Worm (Caenorhabditis elegans) whole organism, young adult: ENCODE measurements around the gene phyh-1.

Source experiments
- B0035.1 ChIP-seq: sonication (generic microtip); optimal IDR thresholded peaks from 2 replicates; lab custom pipeline; 2016; ENCODE audit warnings: missing genetic modification characterization, mild to moderate bottlenecking, missing compliant biosample characterization, missing genotype, missing genetic modification reagents
- B0336.3 ChIP-seq: fragments of 200-800 bp; sonication (Bioruptor generic); IDR thresholded peaks from 2 replicates; pipeline ENCODE4 v1.3.6; 2022; ENCODE audit warnings: missing genetic modification characterization, missing compliant biosample characterization
- C17E4.6 ChIP-seq: fragments of 200-800 bp; sonication (Bioruptor generic); IDR thresholded peaks from 2 replicates; pipeline ENCODE4 v1.3.6; 2022; ENCODE audit warnings: missing genetic modification reagents, missing genetic modification characterization, missing compliant biosample characterization
- F37B4.10 ChIP-seq: fragments of 200-800 bp; sonication (Bioruptor generic); IDR thresholded peaks from 2 replicates; pipeline ENCODE4 v1.3.6; 2022; ENCODE audit warnings: missing genetic modification characterization, missing compliant biosample characterization
- F39B2.1 ChIP-seq: fragments of 200-800 bp; sonication (Bioruptor generic); IDR thresholded peaks from 2 replicates; pipeline ENCODE4 v1.3.6; 2022; ENCODE audit warnings: missing genetic modification reagents, missing genetic modification characterization, missing compliant biosample characterization
- F52B5.7 ChIP-seq: sonication (generic microtip); optimal IDR thresholded peaks from 2 replicates; lab custom pipeline; 2016; ENCODE audit warnings: mild to moderate bottlenecking, missing genetic modification characterization, missing compliant biosample characterization
- F57C9.4 ChIP-seq: sonication (generic microtip); optimal IDR thresholded peaks from 2 replicates; lab custom pipeline; 2017; ENCODE audit warnings: mild to moderate bottlenecking, missing genetic modification characterization, missing compliant biosample characterization
- Y56A3A.18 ChIP-seq: fragments of 200-800 bp; sonication (Bioruptor generic); IDR thresholded peaks from 2 replicates; pipeline ENCODE4 v1.3.6; 2022; ENCODE audit warnings: missing genetic modification reagents, missing genetic modification characterization, missing compliant biosample characterization
- Y67H2A.10 ChIP-seq: fragments of 200-800 bp; sonication (Bioruptor generic); conservative IDR thresholded peaks from 2 replicates; pipeline ENCODE4 v1.3.6; 2022; ENCODE audit warnings: missing genetic modification reagents, missing genetic modification characterization, missing compliant biosample characterization
- Y95B8A.8 ChIP-seq: fragments of 200-800 bp; sonication (Bioruptor generic); IDR thresholded peaks from 2 replicates; pipeline ENCODE4 v1.3.6; 2022; ENCODE audit warnings: missing genetic modification reagents, missing genetic modification characterization, missing compliant biosample characterization
- aptf-2 ChIP-seq: fragments of 200-800 bp; sonication (Bioruptor generic); conservative IDR thresholded peaks from 2 replicates; pipeline ENCODE4 v1.3.6; 2022; ENCODE audit warnings: missing genetic modification reagents, missing genetic modification characterization, missing compliant biosample characterization
- atf-7 ChIP-seq: sonication (generic microtip); optimal IDR thresholded peaks from 2 replicates; lab custom pipeline; 2017; ENCODE audit warnings: mild to moderate bottlenecking, missing genetic modification characterization, missing compliant biosample characterization
- athp-1 ChIP-seq: sonication (generic microtip); optimal IDR thresholded peaks from 2 replicates; lab custom pipeline; 2017; ENCODE audit warnings: mild to moderate bottlenecking, missing genetic modification characterization, missing compliant biosample characterization
- ccch-3 ChIP-seq: fragments of 200-800 bp; sonication (Bioruptor generic); optimal IDR thresholded peaks from 2 replicates; lab custom pipeline; 2018; ENCODE audit warnings: mild to moderate bottlenecking, missing genetic modification characterization, missing compliant biosample characterization
- cebp-2 ChIP-seq: fragments of 200-800 bp; sonication (Bioruptor generic); IDR thresholded peaks from 2 replicates; pipeline ENCODE4 v1.3.6; 2022; ENCODE audit warnings: missing genetic modification characterization, missing compliant biosample characterization
- ceh-40 ChIP-seq: fragments of 200-800 bp; sonication (Bioruptor generic); IDR thresholded peaks from 2 replicates; pipeline ENCODE4 v1.3.6; 2022; ENCODE audit warnings: missing genetic modification characterization, missing compliant biosample characterization
- chd-7 ChIP-seq: sonication (generic microtip); optimal IDR thresholded peaks from 2 replicates; lab custom pipeline; 2016; ENCODE audit warnings: mild to moderate bottlenecking, missing genetic modification characterization, moderate library complexity, missing compliant biosample characterization
- die-1 ChIP-seq: sonication (generic microtip); optimal IDR thresholded peaks from 2 replicates; lab custom pipeline; 2016; ENCODE audit warnings: missing genotype, mild to moderate bottlenecking, missing genetic modification characterization, missing compliant biosample characterization
- dpl-1 ChIP-seq: fragments of 150-350 bp; optimal IDR thresholded peaks from 2 replicates; lab custom pipeline; 2014; ENCODE audit warnings: missing biosample characterization, missing genetic modification reagents, missing genetic modification characterization
- efl-1 ChIP-seq: fragments of 150-350 bp; optimal IDR thresholded peaks from 2 replicates; lab custom pipeline; 2014; ENCODE audit warnings: missing biosample characterization, missing genetic modification reagents, missing genetic modification characterization
- egl-18 ChIP-seq: fragments of 200-800 bp; sonication (Bioruptor generic); IDR thresholded peaks from 2 replicates; pipeline ENCODE4 v1.3.6; 2022; ENCODE audit warnings: missing genetic modification reagents, missing genetic modification characterization, missing compliant biosample characterization
- ets-4 ChIP-seq: fragments of 200-800 bp; sonication (Bioruptor generic); optimal IDR thresholded peaks from 2 replicates; lab custom pipeline; 2018; ENCODE audit warnings: mild to moderate bottlenecking, missing genetic modification characterization, missing compliant biosample characterization
- hlh-12 ChIP-seq: sonication (generic microtip); optimal IDR thresholded peaks from 2 replicates; lab custom pipeline; 2016; ENCODE audit warnings: missing genetic modification characterization, missing compliant biosample characterization
- hmg-20 ChIP-seq: fragments of 200-800 bp; sonication (Bioruptor generic); IDR thresholded peaks from 2 replicates; pipeline ENCODE4 v1.3.6; 2022; ENCODE audit warnings: missing genetic modification reagents, missing genetic modification characterization, missing compliant biosample characterization
- hsf-1 ChIP-seq: fragments of 200-800 bp; sonication (Bioruptor generic); IDR thresholded peaks from 2 replicates; pipeline ENCODE4 v1.3.6; 2022; ENCODE audit warnings: missing genetic modification reagents, missing genetic modification characterization, missing compliant biosample characterization
- lag-1 ChIP-seq: fragments of 200-800 bp; sonication (Bioruptor generic); IDR thresholded peaks from 2 replicates; pipeline ENCODE4 v1.3.6; 2022; ENCODE audit warnings: missing genetic modification reagents, missing genetic modification characterization, missing compliant biosample characterization
- let-526 ChIP-seq: fragments of 200-800 bp; sonication (Bioruptor generic); IDR thresholded peaks from 2 replicates; pipeline ENCODE4 v1.3.6; 2022; ENCODE audit warnings: missing genetic modification reagents, missing genetic modification characterization, missing compliant biosample characterization
- let-607 ChIP-seq, 2 experiments: fragments of 200-800 bp in 1 of 2; sonication (Bioruptor generic) in 1 of 2; sonication (generic microtip) in 1 of 2; optimal IDR thresholded peaks; 2 replicates each; lab custom pipeline; 2016 to 2018; ENCODE audit warnings: mild to moderate bottlenecking in 2 of 2, missing compliant biosample characterization in 2 of 2, missing genetic modification characterization in 2 of 2, moderate library complexity in 2 of 2, missing genotype in 1 of 2
- lin-26 ChIP-seq: fragments of 200-800 bp; sonication (Bioruptor generic); IDR thresholded peaks from 2 replicates; pipeline ENCODE4 v1.3.6; 2022; ENCODE audit warnings: missing genetic modification reagents, missing genetic modification characterization, missing compliant biosample characterization
- lin-40 ChIP-seq: sonication (generic microtip); optimal IDR thresholded peaks from 2 replicates; lab custom pipeline; 2016; ENCODE audit warnings: missing genetic modification characterization, mild to moderate bottlenecking, missing compliant biosample characterization, missing genotype, missing genetic modification reagents
- lin-54 ChIP-seq: fragments of 200-800 bp; sonication (Bioruptor generic); optimal IDR thresholded peaks from 2 replicates; lab custom pipeline; 2018; ENCODE audit warnings: mild to moderate bottlenecking, missing genetic modification characterization, missing compliant biosample characterization
- lsl-1 ChIP-seq: fragments of 200-800 bp; sonication (Bioruptor generic); optimal IDR thresholded peaks from 2 replicates; lab custom pipeline; 2018; ENCODE audit warnings: mild to moderate bottlenecking, missing genetic modification characterization, moderate library complexity, missing compliant biosample characterization
- lsy-27 ChIP-seq: sonication (generic microtip); optimal IDR thresholded peaks from 2 replicates; lab custom pipeline; 2017; ENCODE audit warnings: missing genetic modification characterization, mild to moderate bottlenecking, missing compliant biosample characterization, antibody characterized with exemption, missing genotype, borderline replicate concordance; ENCODE audit not compliant: insufficient read depth
- madf-10 ChIP-seq: sonication (generic microtip); optimal IDR thresholded peaks from 2 replicates; lab custom pipeline; 2016; ENCODE audit warnings: mild to moderate bottlenecking, missing genetic modification characterization, missing compliant biosample characterization
- mel-28 ChIP-seq: sonication (generic microtip); optimal IDR thresholded peaks from 2 replicates; lab custom pipeline; 2016; ENCODE audit warnings: borderline replicate concordance, mild to moderate bottlenecking, missing genetic modification characterization, missing compliant biosample characterization
- mes-4 ChIP-seq: sonication (generic microtip); optimal IDR thresholded peaks from 2 replicates; lab custom pipeline; 2016; ENCODE audit warnings: missing genotype, missing genetic modification characterization, missing compliant biosample characterization
- nfya-1 ChIP-seq: sonication (generic microtip); optimal IDR thresholded peaks from 2 replicates; lab custom pipeline; 2017; ENCODE audit warnings: antibody characterized with exemption, missing compliant biosample characterization, missing genetic modification characterization, borderline replicate concordance; ENCODE audit not compliant: insufficient read depth
- nfyb-1 ChIP-seq: fragments of 200-800 bp; sonication (Bioruptor generic); IDR thresholded peaks from 2 replicates; pipeline ENCODE4 v1.3.6; 2022; ENCODE audit warnings: missing genetic modification reagents, missing genetic modification characterization, missing compliant biosample characterization
- rcor-1 ChIP-seq: fragments of 200-800 bp; sonication (Bioruptor generic); IDR thresholded peaks from 2 replicates; pipeline ENCODE4 v1.3.6; 2022; ENCODE audit warnings: missing genetic modification reagents, missing genetic modification characterization, missing compliant biosample characterization
- repo-1 ChIP-seq: sonication (generic microtip); optimal IDR thresholded peaks from 2 replicates; lab custom pipeline; 2017; ENCODE audit warnings: mild to moderate bottlenecking, missing genetic modification characterization, missing compliant biosample characterization
- snpc-4 ChIP-seq, 5 experiments: fragments of 150-350 bp in 1 of 5; sonication (generic microtip) in 4 of 5; optimal IDR thresholded peaks; 2 replicates each; lab custom pipeline; 2014 to 2018; ENCODE audit warnings: missing genetic modification characterization in 5 of 5, missing biosample characterization in 3 of 5, antibody characterized with exemption in 2 of 5, mild to moderate bottlenecking in 2 of 5, missing compliant biosample characterization in 2 of 5, missing genotype in 2 of 5, moderate library complexity in 2 of 5, missing genetic modification reagents in 1 of 5
- tlf-1 ChIP-seq: fragments of 200-800 bp; sonication (Bioruptor generic); optimal IDR thresholded peaks from 2 replicates; lab custom pipeline; 2018; ENCODE audit warnings: mild to moderate bottlenecking, missing genetic modification characterization, missing compliant biosample characterization
- unc-130 ChIP-seq: sonication (generic microtip); optimal IDR thresholded peaks from 2 replicates; lab custom pipeline; 2016; ENCODE audit warnings: missing genetic modification reagents, missing genetic modification characterization, missing compliant biosample characterization
- ztf-28 ChIP-seq: fragments of 200-800 bp; sonication (Bioruptor generic); IDR thresholded peaks from 2 replicates; pipeline ENCODE4 v1.3.6; 2022; ENCODE audit warnings: missing genetic modification reagents, missing genetic modification characterization, missing compliant biosample characterization
- ztf-6 ChIP-seq: fragments of 200-800 bp; sonication (Bioruptor generic); IDR thresholded peaks from 2 replicates; pipeline ENCODE4 v1.3.6; 2022; ENCODE audit warnings: missing genetic modification reagents, missing genetic modification characterization, missing compliant biosample characterization

phyh-1 gene

DNA sequence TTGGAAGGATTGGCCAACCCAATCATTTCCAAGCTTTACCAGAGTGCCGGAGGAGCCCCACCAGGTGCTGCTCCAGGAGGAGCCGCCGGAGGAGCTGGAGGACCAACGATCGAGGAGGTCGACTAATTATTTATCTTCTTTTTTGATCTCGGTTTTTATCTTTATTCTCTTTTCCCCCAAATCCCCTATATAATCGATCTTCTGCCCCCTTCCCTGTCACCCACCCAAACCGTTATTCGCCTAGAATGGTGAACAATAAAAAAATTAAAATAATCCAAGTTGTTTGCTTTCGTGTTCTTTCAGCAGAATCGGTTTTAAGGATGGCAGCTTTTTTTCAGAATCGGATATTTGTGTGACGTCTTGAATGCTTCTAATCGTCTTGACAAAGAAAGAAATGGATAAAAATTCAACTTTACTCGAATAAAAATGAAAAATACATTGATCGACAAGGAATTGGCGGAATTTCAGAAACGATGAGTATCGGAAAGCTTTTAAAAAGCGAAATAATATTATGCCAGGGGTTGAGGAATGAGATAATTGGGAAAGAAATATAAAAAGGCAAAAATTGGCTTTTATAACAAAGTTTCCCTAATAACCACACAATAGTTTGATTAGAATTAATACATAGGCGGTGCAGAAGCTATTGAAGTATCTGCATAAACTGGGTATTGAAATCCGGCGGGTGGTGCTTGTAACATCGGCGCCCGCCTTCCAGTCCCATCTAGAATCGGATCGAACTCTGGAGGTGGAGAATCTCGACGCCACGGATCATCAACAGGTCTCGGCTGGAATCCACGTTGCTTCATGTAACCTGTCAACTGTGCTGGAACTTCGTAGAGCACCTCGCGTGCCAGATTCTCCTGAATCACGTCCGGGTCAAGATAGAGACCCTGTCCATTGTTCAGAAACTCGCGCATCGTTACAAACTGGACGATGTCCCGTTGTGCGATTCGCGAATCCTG is 22.1 kb upstream of the phyh-1 start (continued):
- TF ChIP-seq egl-18 (GFP tag; lab: Robert Waterston, UW) (no peak), mes-4 (tag; lab: Kevin White, UChicago) (peak; percentile 13), nfya-1 (tag; lab: Kevin White, UChicago) (no peak), atf-7 (tag; lab: Kevin White, UChicago) (peak; percentile 94), ccch-3 (GFP tag; lab: Kevin White, UChicago) (peak; percentile 64), die-1 (tag; lab: Kevin White, UChicago) (peak; percentile 58), hsf-1 (GFP tag; lab: Robert Waterston, UW) (peak; percentile 91), ztf-28 (no peak), repo-1 (tag; lab: Kevin White, UChicago) (peak; percentile 97), hlh-12 (tag; lab: Kevin White, UChicago) (peak; percentile 9), ceh-40 (GFP tag; lab: Robert Waterston, UW) (peak; percentile 70), F52B5.7 (tag; lab: Kevin White, UChicago) (peak; percentile 79), Y95B8A.8 (GFP tag; lab: Robert Waterston, UW) (0 out of 2 replicates have a peak, but pooled peaks have one; percentile 78), lin-54 (GFP tag; lab: Kevin White, UChicago) (peak; percentile 88), let-607 (tag; optimal IDR thresholded peaks at IDR 0.05; lab: Kevin White, UChicago) (peak; percentile 29 to 46), efl-1 (GFP tag; lab: Kevin White, UChicago) (peak; percentile 31), snpc-4 (GFP tag; optimal IDR thresholded peaks at IDR 0.05; lab: Kevin White, UChicago) (peak; percentile 69), snpc-4 (tag; optimal IDR thresholded peaks at IDR 0.05; lab: Kevin White, UChicago) (peak; percentile 69 to 93 (median 79)), nfyb-1 (GFP tag; lab: Robert Waterston, UW) (peak; percentile 89), hmg-20 (GFP tag; lab: Robert Waterston, UW) (peak; percentile 52; the same call in 1 of the 2 replicates), rcor-1 (GFP tag; lab: Robert Waterston, UW) (peak; percentile 84), ztf-6 (GFP tag; lab: Robert Waterston, UW) (peak; percentile 27; the same call in 1 of the 2 replicates), lsy-27 (tag; lab: Kevin White, UChicago) (no peak), ets-4 (GFP tag; lab: Kevin White, UChicago) (peak; percentile 1), unc-130 (peak; percentile 58), F39B2.1 (GFP tag; lab: Robert Waterston, UW) (peak; percentile 87), athp-1 (tag; lab: Kevin White, UChicago) (peak; percentile 96), lsl-1 (GFP tag; lab: Kevin White, UChicago) (peak; percentile 65), lag-1 (GFP tag; lab: Robert Waterston, UW) (no peak), tlf-1 (GFP tag; lab: Kevin White, UChicago) (peak; percentile 96), C17E4.6 (GFP tag; lab: Robert Waterston, UW) (peak; percentile 33; the same call in 1 of the 2 replicates), let-526 (0 out of 2 replicates have a peak, but pooled peaks have one; percentile 13), B0336.3 (GFP tag; lab: Robert Waterston, UW) (peak; percentile 96), Y56A3A.18 (GFP tag; lab: Robert Waterston, UW) (peak; percentile 97), Y67H2A.10 (GFP tag; lab: Robert Waterston, UW) (no peak), cebp-2 (no peak), lin-40 (tag; lab: Kevin White, UChicago) (peak; percentile 82), lin-26 (GFP tag; lab: Robert Waterston, UW) (peak; percentile 90), dpl-1 (no peak), F37B4.10 (GFP tag; lab: Robert Waterston, UW) (no peak), chd-7 (peak; percentile 64), mel-28 (tag; lab: Kevin White, UChicago) (peak; percentile 49), B0035.1 (tag; lab: Kevin White, UChicago) (peak; percentile 79), F57C9.4 (tag; lab: Kevin White, UChicago) (peak; percentile 65), madf-10 (tag; lab: Kevin White, UChicago) (peak; percentile 61), aptf-2 (GFP tag; lab: Robert Waterston, UW) (no peak)
